Worm (Caenorhabditis elegans) whole organism, early embryonic: ENCODE measurements around the gene cyp-34A8.

Source experiments
- F13C5.2 ChIP-seq: sonication (generic microtip); optimal IDR thresholded peaks from 2 replicates; lab custom pipeline; 2017; ENCODE audit warnings: mild to moderate bottlenecking, missing genetic modification characterization, inconsistent platforms, missing compliant biosample characterization
- ama-1 ChIP-seq: fragments of 150-350 bp; optimal IDR thresholded peaks from 2 replicates; lab custom pipeline; 2014
- ceh-13 ChIP-seq: fragments of 200-800 bp; sonication (Bioruptor generic); optimal IDR thresholded peaks from 2 replicates; lab custom pipeline; 2018; ENCODE audit warnings: mild to moderate bottlenecking, missing genetic modification characterization, missing compliant biosample characterization
- ets-7 ChIP-seq: sonication (generic microtip); optimal IDR thresholded peaks from 2 replicates; lab custom pipeline; 2016; ENCODE audit warnings: missing genotype, missing genetic modification characterization, missing compliant biosample characterization
- flt-1 ChIP-seq: fragments of 200-800 bp; sonication (Bioruptor generic); IDR thresholded peaks from 2 replicates; pipeline ENCODE4 v1.3.6; 2022; ENCODE audit warnings: missing genetic modification characterization, missing compliant biosample characterization
- hmbx-1 ChIP-seq: sonication (generic microtip); optimal IDR thresholded peaks from 2 replicates; lab custom pipeline; 2016; ENCODE audit warnings: mild to moderate bottlenecking, missing genetic modification characterization, missing compliant biosample characterization
- hmg-4 ChIP-seq: fragments of 200-800 bp; sonication (Bioruptor generic); optimal IDR thresholded peaks from 2 replicates; lab custom pipeline; 2018; ENCODE audit warnings: mild to moderate bottlenecking, missing genetic modification characterization, missing compliant biosample characterization
- scrt-1 ChIP-seq: fragments of 200-800 bp; sonication (Bioruptor generic); IDR thresholded peaks from 2 replicates; pipeline ENCODE4 v1.3.6; 2022; ENCODE audit warnings: missing genetic modification characterization, missing compliant biosample characterization
- tbx-37 ChIP-seq: fragments of 200-800 bp; sonication (Bioruptor generic); conservative IDR thresholded peaks from 2 replicates; pipeline ENCODE4 v1.3.6; 2022; ENCODE audit warnings: missing genetic modification reagents, missing genetic modification characterization, missing compliant biosample characterization
- tra-4 ChIP-seq: sonication (generic microtip); optimal IDR thresholded peaks from 2 replicates; lab custom pipeline; 2017; ENCODE audit warnings: missing genetic modification characterization, missing compliant biosample characterization

DNA sequence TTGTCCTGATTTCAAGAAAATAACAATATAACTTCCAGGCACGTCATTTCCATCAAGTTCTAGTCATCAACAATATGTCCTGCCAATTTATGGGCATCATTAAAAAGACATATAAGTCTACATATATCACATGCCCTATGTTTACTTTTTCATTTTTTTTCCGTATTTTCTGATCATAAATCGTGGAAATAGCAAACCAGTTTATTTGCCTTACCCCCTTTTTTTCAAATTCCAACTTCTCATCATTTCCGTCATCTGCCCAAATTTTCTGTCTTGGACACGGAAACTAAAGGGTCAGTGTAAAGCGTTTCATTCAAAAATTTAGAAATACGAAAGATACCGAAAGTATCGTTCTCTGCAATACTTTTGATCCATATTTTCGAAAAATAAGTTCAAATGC lies 24.7 kb upstream of the cyp-34A8 start:
- no peak for TF ChIP-seq hmg-4
- no peak for TF ChIP-seq scrt-1 (GFP tag; lab: Robert Waterston, UW)
- no peak for TF ChIP-seq ama-1 (lab: Kevin White, UChicago)
- TF ChIP-seq F13C5.2 (tag; lab: Kevin White, UChicago), result no peak
- TF ChIP-seq ceh-13 (GFP tag; lab: Kevin White, UChicago), result no peak
- no peak for TF ChIP-seq hmbx-1
- no peak for TF ChIP-seq tbx-37
- no peak for TF ChIP-seq flt-1 (GFP tag; lab: Robert Waterston, UW)
- TF ChIP-seq ets-7, result no peak
- TF ChIP-seq tra-4 (tag; lab: Kevin White, UChicago), result no peak
